Fruit fly (Drosophila melanogaster) S2 (cell line): ENCODE measurements around the gene HLH3B.

Source experiments
- CG8478 ChIP-seq: fragments of >200 bp; optimal IDR thresholded peaks from 2 replicates; lab custom pipeline; 2018
- CTCF ChIP-seq, 2 experiments: fragments of >200 bp; optimal IDR thresholded peaks; 2 replicates each; lab custom pipeline; 2018

- TF ChIP-seq CG8478 (no peak), CTCF (optimal IDR thresholded peaks at IDR 0.05; lab: Kevin White, UChicago) (no peak)
Observed at dm6 chrX:2682832-2683231, 1.3 kb upstream of the HLH3B start, which contains the start of gene CG2652.
